Worm (Caenorhabditis elegans): Measurements from ENCODE around the gene vps-60.

vps-60 gene

ce11 chrV:8555955-8556354 lies 50.0 kb downstream of the vps-60 start:
- no peak for TF ChIP-seq lin-29 (GFP tag; IDR thresholded peaks at IDR 0.05)
- TF ChIP-seq spr-3 (GFP tag; optimal IDR thresholded peaks at IDR 0.05), result no peak
- no peak for TF ChIP-seq unc-130 (GFP tag; optimal IDR thresholded peaks at IDR 0.05)
- TF ChIP-seq mdl-1 (tag; optimal IDR thresholded peaks at IDR 0.05), result no peak
